Worm (Caenorhabditis elegans) whole organism, late embryonic: ENCODE data around the gene ZK6.8.

ENCODE experiments used
- C08G9.2 ChIP-seq: sonication (generic microtip); optimal IDR thresholded peaks from 2 replicates; lab custom pipeline; 2016; ENCODE audit warnings: mild to moderate bottlenecking, missing genetic modification characterization, moderate library complexity, missing compliant biosample characterization
- K02D7.2 ChIP-seq: sonication (generic microtip); optimal IDR thresholded peaks from 2 replicates; lab custom pipeline; 2017; ENCODE audit warnings: mild to moderate bottlenecking, missing genetic modification characterization, missing compliant biosample characterization
- T23F11.4 ChIP-seq: fragments of 200-800 bp; sonication (Bioruptor generic); optimal IDR thresholded peaks from 2 replicates; lab custom pipeline; 2018; ENCODE audit warnings: mild to moderate bottlenecking, missing genetic modification characterization, missing compliant biosample characterization
- Y22D7AL.16 ChIP-seq: sonication (generic microtip); optimal IDR thresholded peaks from 2 replicates; lab custom pipeline; 2016; ENCODE audit warnings: missing genetic modification characterization, missing compliant biosample characterization
- ahr-1 ChIP-seq: sonication (generic microtip); optimal IDR thresholded peaks from 2 replicates; lab custom pipeline; 2016; ENCODE audit warnings: missing genetic modification characterization, missing compliant biosample characterization
- ama-1 ChIP-seq: fragments of 150-350 bp; optimal IDR thresholded peaks from 2 replicates; lab custom pipeline; 2014
- ceh-14 ChIP-seq: sonication (generic microtip); optimal IDR thresholded peaks from 2 replicates; lab custom pipeline; 2016; ENCODE audit warnings: missing genotype, missing genetic modification characterization, missing compliant biosample characterization
- ceh-19 ChIP-seq: fragments of 200-800 bp; sonication (Bioruptor generic); optimal IDR thresholded peaks from 2 replicates; lab custom pipeline; 2018; ENCODE audit warnings: mild to moderate bottlenecking, missing genetic modification characterization, missing compliant biosample characterization
- ceh-24 ChIP-seq: sonication (generic microtip); optimal IDR thresholded peaks from 2 replicates; lab custom pipeline; 2016; ENCODE audit warnings: mild to moderate bottlenecking, missing genetic modification characterization, missing compliant biosample characterization
- ceh-30 ChIP-seq: fragments of 150-350 bp; optimal IDR thresholded peaks from 2 replicates; lab custom pipeline; 2014; ENCODE audit warnings: missing biosample characterization, missing genetic modification characterization
- ceh-31 ChIP-seq: sonication (generic microtip); optimal IDR thresholded peaks from 2 replicates; lab custom pipeline; 2016; ENCODE audit warnings: missing genetic modification characterization, missing compliant biosample characterization
- ceh-48 ChIP-seq: sonication (generic microtip); optimal IDR thresholded peaks from 2 replicates; lab custom pipeline; 2016; ENCODE audit warnings: missing genetic modification characterization, inconsistent platforms, missing compliant biosample characterization
- ceh-6 ChIP-seq: fragments of 200-800 bp; sonication (Bioruptor generic); optimal IDR thresholded peaks from 2 replicates; lab custom pipeline; 2018; ENCODE audit warnings: mild to moderate bottlenecking, missing genetic modification characterization, missing compliant biosample characterization
- elt-2 ChIP-seq: sonication (generic microtip); optimal IDR thresholded peaks from 2 replicates; lab custom pipeline; 2016; ENCODE audit warnings: missing genetic modification reagents, missing genetic modification characterization, missing compliant biosample characterization
- ets-4 ChIP-seq: sonication (generic microtip); optimal IDR thresholded peaks from 2 replicates; lab custom pipeline; 2016; ENCODE audit warnings: missing genetic modification characterization, missing compliant biosample characterization
- fax-1 ChIP-seq: sonication (generic microtip); optimal IDR thresholded peaks from 2 replicates; lab custom pipeline; 2016; ENCODE audit warnings: missing genotype, missing genetic modification characterization, missing compliant biosample characterization
- gmeb-2 ChIP-seq: sonication (generic microtip); optimal IDR thresholded peaks from 2 replicates; lab custom pipeline; 2016; ENCODE audit warnings: missing genetic modification characterization, inconsistent platforms, missing compliant biosample characterization
- hlh-13 ChIP-seq: fragments of 200-800 bp; sonication (Bioruptor generic); optimal IDR thresholded peaks from 2 replicates; lab custom pipeline; 2018; ENCODE audit warnings: mild to moderate bottlenecking, missing genetic modification characterization, missing compliant biosample characterization
- hlh-30 ChIP-seq: sonication (generic microtip); optimal IDR thresholded peaks from 2 replicates; lab custom pipeline; 2017; ENCODE audit warnings: antibody characterized with exemption, missing genetic modification characterization, missing compliant biosample characterization; ENCODE audit not compliant: insufficient read depth
- hlh-8 ChIP-seq: sonication (generic microtip); optimal IDR thresholded peaks from 2 replicates; lab custom pipeline; 2016; ENCODE audit warnings: missing genotype, missing genetic modification characterization, missing compliant biosample characterization
- mec-3 ChIP-seq: sonication (generic microtip); optimal IDR thresholded peaks from 2 replicates; lab custom pipeline; 2016; ENCODE audit warnings: borderline replicate concordance, missing genetic modification characterization, missing compliant biosample characterization
- nfya-1 ChIP-seq: sonication (generic microtip); optimal IDR thresholded peaks from 2 replicates; lab custom pipeline; 2017; ENCODE audit warnings: missing genetic modification characterization, mild to moderate bottlenecking, missing compliant biosample characterization, antibody characterized with exemption, moderate library complexity
- nhr-232 ChIP-seq: sonication (generic microtip); optimal IDR thresholded peaks from 2 replicates; lab custom pipeline; 2016; ENCODE audit warnings: missing genetic modification characterization, missing compliant biosample characterization
- odd-2 ChIP-seq: sonication (generic microtip); optimal IDR thresholded peaks from 2 replicates; lab custom pipeline; 2017; ENCODE audit warnings: antibody characterized with exemption, mild to moderate bottlenecking, missing genetic modification characterization, missing compliant biosample characterization
- pag-3 ChIP-seq: sonication (generic microtip); optimal IDR thresholded peaks from 2 replicates; lab custom pipeline; 2016; ENCODE audit warnings: missing compliant biosample characterization, missing genetic modification characterization, borderline replicate concordance
- pqm-1 ChIP-seq: sonication (generic microtip); optimal IDR thresholded peaks from 2 replicates; lab custom pipeline; 2016; ENCODE audit warnings: missing genetic modification characterization, missing compliant biosample characterization
- pros-1 ChIP-seq: fragments of 150-350 bp; optimal IDR thresholded peaks from 2 replicates; lab custom pipeline; 2014; ENCODE audit warnings: missing biosample characterization, missing genetic modification reagents, missing genetic modification characterization
- ref-2 ChIP-seq: sonication (generic microtip); optimal IDR thresholded peaks from 2 replicates; lab custom pipeline; 2016; ENCODE audit warnings: missing genetic modification characterization, missing compliant biosample characterization
- rnt-1 ChIP-seq: sonication (generic microtip); optimal IDR thresholded peaks from 2 replicates; lab custom pipeline; 2016; ENCODE audit warnings: missing genetic modification characterization, missing compliant biosample characterization
- sdc-2 ChIP-seq: sonication (generic microtip); optimal IDR thresholded peaks from 2 replicates; lab custom pipeline; 2016; ENCODE audit warnings: missing genotype, missing genetic modification characterization, missing compliant biosample characterization
- syd-9 ChIP-seq: sonication (generic microtip); optimal IDR thresholded peaks from 2 replicates; lab custom pipeline; 2016; ENCODE audit warnings: mild to moderate bottlenecking, missing genetic modification characterization, moderate library complexity, missing compliant biosample characterization
- tbx-2 ChIP-seq: sonication (generic microtip); optimal IDR thresholded peaks from 2 replicates; lab custom pipeline; 2016; ENCODE audit warnings: missing genetic modification characterization, missing compliant biosample characterization
- ttx-3 ChIP-seq: sonication (generic microtip); optimal IDR thresholded peaks from 2 replicates; lab custom pipeline; 2016; ENCODE audit warnings: missing genetic modification reagents, missing genetic modification characterization, missing compliant biosample characterization
- unc-42 ChIP-seq: sonication (generic microtip); optimal IDR thresholded peaks from 2 replicates; lab custom pipeline; 2016; ENCODE audit warnings: missing genotype, missing genetic modification characterization, missing compliant biosample characterization
- unc-55 ChIP-seq: sonication (generic microtip); optimal IDR thresholded peaks from 2 replicates; lab custom pipeline; 2017; ENCODE audit warnings: missing biosample characterization, missing genetic modification reagents, missing genetic modification characterization
- zip-5 ChIP-seq: sonication (generic microtip); optimal IDR thresholded peaks from 2 replicates; lab custom pipeline; 2016; ENCODE audit warnings: missing genetic modification characterization, missing compliant biosample characterization
- ztf-16 ChIP-seq: sonication (generic microtip); optimal IDR thresholded peaks from 2 replicates; lab custom pipeline; 2017; ENCODE audit warnings: missing genetic modification characterization, missing compliant biosample characterization

ZK6.8 gene

ce11 chrV:343128-343527 is 38.6 kb upstream of the ZK6.8 start, which contains the start of gene wago-10:
Gene wago-10 (plus strand): TSS chrV:343428.
- no peak for TF ChIP-seq nfya-1 (tag; lab: Kevin White, UChicago)
- no peak for TF ChIP-seq Y22D7AL.16 (tag; lab: Kevin White, UChicago)
- TF ChIP-seq ets-4 = no peak
- TF ChIP-seq unc-55 = no peak
- TF ChIP-seq ama-1 (lab: Kevin White, UChicago) = no peak
- TF ChIP-seq mec-3 (tag; lab: Kevin White, UChicago) = no peak
- TF ChIP-seq hlh-30 (tag; lab: Kevin White, UChicago) = no peak
- TF ChIP-seq ceh-48 = no peak
- TF ChIP-seq unc-42 = no peak
- no peak for TF ChIP-seq hlh-8 (tag; lab: Kevin White, UChicago)
- TF ChIP-seq odd-2 = no peak
- TF ChIP-seq ahr-1 (tag; lab: Kevin White, UChicago) = no peak
- TF ChIP-seq pag-3 (tag; lab: Kevin White, UChicago) = no peak
- TF ChIP-seq ceh-6 (GFP tag; lab: Kevin White, UChicago) = no peak
- TF ChIP-seq ceh-14 (tag; lab: Kevin White, UChicago) = no peak
- no peak for TF ChIP-seq pros-1 (tag; lab: Kevin White, UChicago)

- no peak for TF ChIP-seq nhr-232 (tag; lab: Kevin White, UChicago)
- no peak for TF ChIP-seq syd-9
- no peak for TF ChIP-seq K02D7.2 (tag; lab: Kevin White, UChicago)
- no peak for TF ChIP-seq C08G9.2 (tag; lab: Kevin White, UChicago)
- no peak for TF ChIP-seq rnt-1
- no peak for TF ChIP-seq ztf-16
- TF ChIP-seq tbx-2 = no peak
- no peak for TF ChIP-seq zip-5
- no peak for TF ChIP-seq T23F11.4
Measured at ce11 chrV:343546-343945, 38.2 kb upstream of the ZK6.8 start.

- no peak for TF ChIP-seq ama-1 (lab: Kevin White, UChicago)
Measured at ce11 chrV:346005-346404, 35.7 kb upstream of the ZK6.8 start.

- peak; percentile 35 for TF ChIP-seq hlh-30 (tag; lab: Kevin White, UChicago)
- TF ChIP-seq elt-2 (tag; lab: Kevin White, UChicago) = no peak
Measured at ce11 chrV:347561-348345, 34.0 kb upstream of the ZK6.8 start.

- no peak for TF ChIP-seq pqm-1 (tag; lab: Kevin White, UChicago)
- TF ChIP-seq T23F11.4 = no peak
- TF ChIP-seq ahr-1 (tag; lab: Kevin White, UChicago) = no peak
- TF ChIP-seq hlh-30 (tag; lab: Kevin White, UChicago) = peak; percentile 97
- peak; percentile 17 for TF ChIP-seq unc-55
- TF ChIP-seq nfya-1 (tag; lab: Kevin White, UChicago) = peak; percentile 54
- TF ChIP-seq ceh-48 = peak; percentile 79
- no peak for TF ChIP-seq fax-1 (tag; lab: Kevin White, UChicago)
- peak; percentile 18 for TF ChIP-seq ceh-31
- TF ChIP-seq gmeb-2 = no peak
- TF ChIP-seq ceh-30 (tag; lab: Kevin White, UChicago) = no peak
- TF ChIP-seq ref-2 (tag; lab: Kevin White, UChicago) = peak; percentile 57
Measured at ce11 chrV:349054-349453, 32.7 kb upstream of the ZK6.8 start, which contains the start of gene atg-9. Gene atg-9 (plus strand): TSS chrV:349385.

- TF ChIP-seq ttx-3 (no peak), ceh-24 (tag; lab: Kevin White, UChicago) (no peak), K02D7.2 (tag; lab: Kevin White, UChicago) (no peak), nfya-1 (tag; lab: Kevin White, UChicago) (peak; percentile 72), sdc-2 (no peak), hlh-13 (GFP tag; lab: Kevin White, UChicago) (no peak), ceh-19 (no peak), pros-1 (tag; lab: Kevin White, UChicago) (no peak)
- TF ChIP-seq, all 69 proteins: peak for 1
Measured at ce11 chrV:350822-351221, 30.9 kb upstream of the ZK6.8 start.
